Worm (Caenorhabditis elegans): ENCODE measurements around the gene zipt-2.3.
A peak's percentile ranks its signal among the peaks of the same experiment; 100 is the strongest.

Gene zipt-2.3

ce11 chrII:13695343-13696332 is 20.0 kb downstream of the zipt-2.3 start, which contains the start of gene kqt-3:
Gene kqt-3, plus strand, starts transcription at chrII:13696282.
- TF ChIP-seq mxl-1 (tag; optimal IDR thresholded peaks at IDR 0.05) (no peak), lin-40 (tag; optimal IDR thresholded peaks at IDR 0.05) (no peak), nhr-90 (tag; optimal IDR thresholded peaks at IDR 0.05) (no peak), ztf-18 (tag; optimal IDR thresholded peaks at IDR 0.05) (no peak), D2030.7 (GFP tag; IDR thresholded peaks at IDR 0.05) (peak; percentile 41), egrh-3 (GFP tag; IDR thresholded peaks at IDR 0.05) (no peak), ztf-3 (GFP tag; optimal IDR thresholded peaks at IDR 0.05) (no peak), B0261.1 (tag; optimal IDR thresholded peaks at IDR 0.05) (no peak), lsl-1 (GFP tag; optimal IDR thresholded peaks at IDR 0.05) (peak; percentile 87), ceh-91 (GFP tag; IDR thresholded peaks at IDR 0.05) (peak; percentile 36; the same call in 1 of the 2 replicates), snpc-4 (GFP tag; optimal IDR thresholded peaks at IDR 0.05) (no peak), snpc-4 (tag; optimal IDR thresholded peaks at IDR 0.05) (no peak), F33H1.4 (GFP tag; IDR thresholded peaks at IDR 0.05) (peak; percentile 49), bed-2 (GFP tag; IDR thresholded peaks at IDR 0.05) (no peak), snpc-3.4 (tag; optimal IDR thresholded peaks at IDR 0.05) (no peak), die-1 (tag; optimal IDR thresholded peaks at IDR 0.05) (no peak), ceh-79 (tag; optimal IDR thresholded peaks at IDR 0.05) (no peak), efl-1 (GFP tag; optimal IDR thresholded peaks at IDR 0.05) (peak; percentile 31), nfya-1 (tag; optimal IDR thresholded peaks at IDR 0.05; ENCODE audit: borderline replicate concordance, insufficient read depth) (no peak), rpc-1 (optimal IDR thresholded peaks at IDR 0.05) (no peak), rpc-1 (tag; optimal IDR thresholded peaks at IDR 0.05) (no peak), egl-44 (GFP tag; IDR thresholded peaks at IDR 0.05) (no peak), madf-6 (GFP tag; IDR thresholded peaks at IDR 0.05) (peak; percentile 69), hmg-1.2 (GFP tag; IDR thresholded peaks at IDR 0.05) (no peak), lin-35 (GFP tag; optimal IDR thresholded peaks at IDR 0.05) (no peak), K12H6.12 (tag; optimal IDR thresholded peaks at IDR 0.05) (no peak), xnd-1 (tag; optimal IDR thresholded peaks at IDR 0.05) (peak; percentile 69), F23B12.7 (tag; optimal IDR thresholded peaks at IDR 0.05; ENCODE audit: insufficient read depth) (no peak), let-607 (tag; optimal IDR thresholded peaks at IDR 0.05) (no peak), aptf-2 (GFP tag; conservative IDR thresholded peaks at IDR 0.05) (no peak), athp-1 (tag; optimal IDR thresholded peaks at IDR 0.05) (no peak), atf-7 (tag; optimal IDR thresholded peaks at IDR 0.05) (no peak), him-1 (tag; optimal IDR thresholded peaks at IDR 0.05) (no peak), ceh-58 (GFP tag; IDR thresholded peaks at IDR 0.05) (no peak), nhr-179 (tag; optimal IDR thresholded peaks at IDR 0.05) (no peak), zim-3 (tag; optimal IDR thresholded peaks at IDR 0.05) (no peak), pbrm-1 (GFP tag; IDR thresholded peaks at IDR 0.05) (no peak), ztf-28 (GFP tag; IDR thresholded peaks at IDR 0.05) (no peak), egl-18 (GFP tag; IDR thresholded peaks at IDR 0.05) (no peak), F10E7.11 (tag; optimal IDR thresholded peaks at IDR 0.05) (no peak), tbp1 (GFP tag; optimal IDR thresholded peaks at IDR 0.05) (no peak), madf-10 (tag; optimal IDR thresholded peaks at IDR 0.05) (no peak), akir-1 (GFP tag; optimal IDR thresholded peaks at IDR 0.05) (no peak), zfh-2 (GFP tag; conservative IDR thresholded peaks at IDR 0.05) (no peak), attf-3 (GFP tag; conservative IDR thresholded peaks at IDR 0.05) (no peak), repo-1 (tag; optimal IDR thresholded peaks at IDR 0.05) (no peak), madf-8 (GFP tag; conservative IDR thresholded peaks at IDR 0.05) (peak; percentile 57)
